Fruit fly (Drosophila melanogaster) whole organism, adult: ENCODE data around the gene obst-A.

ENCODE experiments used
- CG11617 ChIP-seq: fragments of 200-800 bp; sonication (Bioruptor generic); optimal IDR thresholded peaks from 2 replicates; lab custom pipeline; 2017; ENCODE audit warnings: mild to moderate bottlenecking, missing biosample characterization, missing genetic modification reagents, missing genetic modification characterization
- CG12768 ChIP-seq: fragments of 200-800 bp; sonication (Bioruptor generic); optimal IDR thresholded peaks from 2 replicates; lab custom pipeline; 2017; ENCODE audit warnings: missing biosample characterization, missing genetic modification characterization, mild to moderate bottlenecking, moderate library complexity, missing genetic modification reagents
- CG14711 ChIP-seq: fragments of 200-800 bp; sonication (Bioruptor generic); optimal IDR thresholded peaks from 2 replicates; lab custom pipeline; 2018; ENCODE audit warnings: missing biosample characterization, mild to moderate bottlenecking, missing genetic modification characterization, moderate library complexity
- CG1620 ChIP-seq: fragments of 200-800 bp; sonication (Bioruptor generic); optimal IDR thresholded peaks from 2 replicates; lab custom pipeline; 2016; ENCODE audit warnings: missing biosample characterization, missing genetic modification characterization
- CG33017 ChIP-seq: fragments of 200-800 bp; sonication (Bioruptor generic); optimal IDR thresholded peaks from 2 replicates; lab custom pipeline; 2018; ENCODE audit warnings: missing biosample characterization, mild to moderate bottlenecking, missing genetic modification characterization, moderate library complexity
- CG5204 ChIP-seq: fragments of 200-800 bp; sonication (Bioruptor generic); optimal IDR thresholded peaks from 2 replicates; lab custom pipeline; 2016; ENCODE audit warnings: missing biosample characterization, missing genetic modification characterization
- CG7045 ChIP-seq: fragments of 200-800 bp; sonication (Bioruptor generic); optimal IDR thresholded peaks from 2 replicates; lab custom pipeline; 2017; ENCODE audit warnings: missing biosample characterization, mild to moderate bottlenecking, missing genetic modification characterization
- CG7101 ChIP-seq: fragments of 200-800 bp; sonication (Bioruptor generic); optimal IDR thresholded peaks from 2 replicates; lab custom pipeline; 2018; ENCODE audit warnings: missing biosample characterization, mild to moderate bottlenecking, missing genetic modification characterization, moderate library complexity
- Clk ChIP-seq: fragments of 200-800 bp; sonication (Bioruptor generic); optimal IDR thresholded peaks from 2 replicates; lab custom pipeline; 2017; ENCODE audit warnings: missing biosample characterization, missing genetic modification characterization
- Crg-1 ChIP-seq: fragments of 200-800 bp; sonication (Bioruptor generic); optimal IDR thresholded peaks from 2 replicates; lab custom pipeline; 2016; ENCODE audit warnings: missing biosample characterization, missing genetic modification characterization
- Hr96 ChIP-seq: fragments of 200-800 bp; sonication (Bioruptor generic); optimal IDR thresholded peaks from 2 replicates; lab custom pipeline; 2016; ENCODE audit warnings: missing biosample characterization, missing genetic modification characterization
- Mnt ChIP-seq: fragments of 200-800 bp; sonication (Bioruptor generic); optimal IDR thresholded peaks from 2 replicates; lab custom pipeline; 2016; ENCODE audit warnings: missing biosample characterization, mild to moderate bottlenecking, missing genetic modification characterization
- bab1 ChIP-seq: fragments of 200-800 bp; sonication (Bioruptor generic); optimal IDR thresholded peaks from 3 replicates; lab custom pipeline; 2019; ENCODE audit warnings: missing biosample characterization, mild to moderate bottlenecking, missing genetic modification characterization, moderate library complexity
- cic ChIP-seq: fragments of 200-800 bp; sonication (Bioruptor generic); optimal IDR thresholded peaks from 2 replicates; lab custom pipeline; 2017; ENCODE audit warnings: missing biosample characterization, mild to moderate bottlenecking, missing genetic modification characterization, moderate library complexity
- cnc ChIP-seq, 2 experiments: fragments of >200 bp; optimal IDR thresholded peaks; 2 replicates each; lab custom pipeline; 2017
- kay ChIP-seq: fragments of 200-800 bp; sonication (Bioruptor generic); peaks from one replicate; lab custom pipeline; 2016; ENCODE audit warnings: missing biosample characterization, missing genetic modification characterization, borderline replicate concordance
- ovo ChIP-seq: fragments of 200-800 bp; sonication (Bioruptor generic); optimal IDR thresholded peaks from 2 replicates; lab custom pipeline; 2016; ENCODE audit warnings: missing biosample characterization, missing genetic modification characterization
- pad ChIP-seq: fragments of 200-800 bp; sonication (Bioruptor generic); optimal IDR thresholded peaks from 3 replicates; lab custom pipeline; 2017; ENCODE audit warnings: missing biosample characterization, missing genetic modification characterization, mild to moderate bottlenecking, moderate library complexity, missing genetic modification reagents
- tj ChIP-seq: fragments of 200-800 bp; sonication (Bioruptor generic); optimal IDR thresholded peaks from 3 replicates; lab custom pipeline; 2017; ENCODE audit warnings: missing biosample characterization, mild to moderate bottlenecking, missing genetic modification characterization, moderate library complexity
- toe ChIP-seq: fragments of 200-800 bp; sonication (Bioruptor generic); optimal IDR thresholded peaks from 2 replicates; lab custom pipeline; 2016; ENCODE audit warnings: missing biosample characterization, missing genetic modification characterization

Gene obst-A

dm6 chrX:20235794-20236513 is 3.7 kb upstream of the obst-A start, which contains the start of gene sw:
TSS of gene sw (minus strand) at chrX:20236382.
- peak; percentile 18 for TF ChIP-seq CG12768 (GFP tag; lab: Kevin White, UChicago)
- TF ChIP-seq CG33017 = no peak
- no peak for TF ChIP-seq Crg-1 (GFP tag; lab: Kevin White, UChicago)
- TF ChIP-seq Mnt = no peak
- no peak for TF ChIP-seq cic
- peak; percentile 71 for TF ChIP-seq Hr96 (GFP tag; lab: Kevin White, UChicago)
- no peak for TF ChIP-seq cnc (optimal IDR thresholded peaks at IDR 0.05; lab: Kevin White, UChicago)
- TF ChIP-seq CG11617 (GFP tag; lab: Kevin White, UChicago) = peak; percentile 54
- TF ChIP-seq pad = peak; percentile 33
- no peak for TF ChIP-seq kay
- TF ChIP-seq Clk = no peak
- TF ChIP-seq CG1620 (GFP tag; lab: Kevin White, UChicago) = peak; percentile 54
- TF ChIP-seq CG5204 (GFP tag; lab: Kevin White, UChicago) = peak; percentile 63
- peak; percentile 69 for TF ChIP-seq bab1
- TF ChIP-seq toe (GFP tag; lab: Kevin White, UChicago) = peak; percentile 53
- peak; percentile 17 for TF ChIP-seq CG7045 (GFP tag; lab: Kevin White, UChicago)
- no peak for TF ChIP-seq tj (GFP tag; lab: Kevin White, UChicago)
- TF ChIP-seq CG7101 (tag; lab: Kevin White, UChicago) = peak; percentile 57
- peak; percentile 13 for TF ChIP-seq CG14711
- peak; percentile 52 for TF ChIP-seq ovo (GFP tag; lab: Kevin White, UChicago)

- TF ChIP-seq ovo (GFP tag; lab: Kevin White, UChicago) (no peak), Crg-1 (GFP tag; lab: Kevin White, UChicago) (no peak), CG1620 (GFP tag; lab: Kevin White, UChicago) (no peak), cnc (optimal IDR thresholded peaks at IDR 0.05; lab: Kevin White, UChicago) (no peak), Hr96 (GFP tag; lab: Kevin White, UChicago) (no peak), CG5204 (GFP tag; lab: Kevin White, UChicago) (no peak), Mnt (no peak), Clk (no peak), tj (GFP tag; lab: Kevin White, UChicago) (no peak), CG12768 (GFP tag; lab: Kevin White, UChicago) (no peak), cic (no peak), CG7045 (GFP tag; lab: Kevin White, UChicago) (no peak), bab1 (no peak), CG14711 (no peak), CG11617 (GFP tag; lab: Kevin White, UChicago) (no peak), kay (no peak), CG7101 (tag; lab: Kevin White, UChicago) (no peak), toe (GFP tag; lab: Kevin White, UChicago) (no peak), pad (no peak)
Measured at dm6 chrX:20237914-20238313, 1.7 kb upstream of the obst-A start.

DNA sequence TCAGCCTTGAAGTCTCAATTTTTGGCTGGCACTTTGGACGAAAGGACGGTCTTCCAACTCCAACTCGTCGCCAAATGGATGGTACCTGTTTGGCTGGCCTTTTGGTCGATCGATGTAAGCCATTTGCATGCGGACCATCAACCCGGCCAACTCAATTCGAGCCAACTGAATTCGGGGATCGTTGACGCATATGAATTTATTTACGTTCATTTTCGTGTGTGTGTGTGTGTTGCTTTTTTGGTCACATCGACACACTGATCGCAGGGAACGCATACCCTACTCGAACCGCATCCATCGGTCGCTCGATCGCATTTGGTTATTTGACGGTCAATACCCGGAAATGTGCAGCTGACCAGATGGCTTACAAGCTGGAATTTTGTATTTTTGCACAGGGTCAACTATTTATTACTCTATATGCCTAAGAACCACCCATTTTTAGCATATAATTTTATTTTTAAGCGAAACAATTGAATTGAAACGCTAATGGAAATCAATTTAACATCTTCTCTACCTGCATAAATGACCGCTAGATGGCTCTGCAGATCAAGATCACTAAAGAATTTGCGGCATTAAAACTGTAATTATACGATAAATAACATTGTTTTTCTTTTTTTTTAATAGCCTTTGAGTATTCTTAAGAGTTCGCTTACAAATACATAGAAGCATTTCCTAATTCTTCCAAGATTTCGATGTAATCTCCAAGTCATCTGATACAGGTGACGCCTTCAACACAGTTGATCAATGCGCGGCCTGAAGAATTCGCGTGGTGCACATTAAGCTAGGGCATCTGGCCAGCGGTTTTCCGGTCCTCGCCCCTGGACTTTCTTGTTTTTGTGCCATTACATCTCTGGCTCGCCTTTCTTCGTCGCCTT is 683 bp upstream of the obst-A start:
- TF ChIP-seq Crg-1 (GFP tag; lab: Kevin White, UChicago) (no peak), kay (no peak), CG7045 (GFP tag; lab: Kevin White, UChicago) (no peak), CG14711 (no peak), CG7101 (tag; lab: Kevin White, UChicago) (no peak), Clk (no peak), tj (GFP tag; lab: Kevin White, UChicago) (no peak), cnc (optimal IDR thresholded peaks at IDR 0.05; lab: Kevin White, UChicago) (no peak)

- TF ChIP-seq Clk (no peak), Crg-1 (GFP tag; lab: Kevin White, UChicago) (no peak), CG11617 (GFP tag; lab: Kevin White, UChicago) (no peak), CG33017 (no peak), kay (no peak), cnc (optimal IDR thresholded peaks at IDR 0.05; lab: Kevin White, UChicago) (no peak), Hr96 (GFP tag; lab: Kevin White, UChicago) (no peak), CG1620 (GFP tag; lab: Kevin White, UChicago) (no peak), CG7045 (GFP tag; lab: Kevin White, UChicago) (no peak), ovo (GFP tag; lab: Kevin White, UChicago) (no peak), cic (no peak), CG12768 (GFP tag; lab: Kevin White, UChicago) (no peak)
Measured at dm6 chrX:20240518-20241186, 997 bp downstream of the obst-A start.

- TF ChIP-seq CG14711 = no peak
- TF ChIP-seq pad = no peak
- TF ChIP-seq Crg-1 (GFP tag; lab: Kevin White, UChicago) = no peak
- TF ChIP-seq CG7045 (GFP tag; lab: Kevin White, UChicago) = no peak
- TF ChIP-seq CG1620 (GFP tag; lab: Kevin White, UChicago) = no peak
- no peak for TF ChIP-seq bab1
- no peak for TF ChIP-seq Mnt
- TF ChIP-seq CG5204 (GFP tag; lab: Kevin White, UChicago) = no peak
- no peak for TF ChIP-seq CG33017
- no peak for TF ChIP-seq CG12768 (GFP tag; lab: Kevin White, UChicago)
- no peak for TF ChIP-seq cnc (optimal IDR thresholded peaks at IDR 0.05; lab: Kevin White, UChicago)
- TF ChIP-seq Hr96 (GFP tag; lab: Kevin White, UChicago) = no peak
Measured at dm6 chrX:20243274-20243839, 3.7 kb downstream of the obst-A start.
